Fruit fly (Drosophila melanogaster): ENCODE results near the gene MED15.
"Not testable (repeated sequence)": the region's sequence is repeated elsewhere in the genome, so short reads cannot be mapped to it uniquely, and the experiment has no call there.

The MED15 gene

dm6 chr2L:440638-441454 is 32.0 kb upstream of the MED15 start:
- TF ChIP-seq CG17801 (GFP tag; optimal IDR thresholded peaks at IDR 0.05; ENCODE audit: partially characterized antibody): no peak

- TF ChIP-seq CG17801 (GFP tag; optimal IDR thresholded peaks at IDR 0.05; ENCODE audit: partially characterized antibody): no peak
Measured at dm6 chr2L:441455-441730, 31.4 kb upstream of the MED15 start.

- TF ChIP-seq CG17801 (GFP tag; optimal IDR thresholded peaks at IDR 0.05; ENCODE audit: partially characterized antibody): no peak
Measured at dm6 chr2L:441927-442691, 30.7 kb upstream of the MED15 start.

dm6 chr2L:447124-447523 is 25.7 kb upstream of the MED15 start:
- TF ChIP-seq CG17801 (GFP tag; optimal IDR thresholded peaks at IDR 0.05; ENCODE audit: partially characterized antibody): no peak

- TF ChIP-seq CG17801 (GFP tag; optimal IDR thresholded peaks at IDR 0.05; ENCODE audit: partially characterized antibody): no peak
Measured at dm6 chr2L:451705-452472, 20.9 kb upstream of the MED15 start.

dm6 chr2L:452872-453271 is 19.9 kb upstream of the MED15 start, which contains the start of the genes crq and shv:
TSS of gene crq (minus strand) at chr2L:453024.
TSS of gene shv (plus strand) at chr2L:453108.
- TF ChIP-seq CG17801 (GFP tag; optimal IDR thresholded peaks at IDR 0.05; ENCODE audit: partially characterized antibody): peak; percentile 62

dm6 chr2L:455274-455673 is 17.5 kb upstream of the MED15 start, which contains the start of gene CG4133:
TSS of gene CG4133 (plus strand) at chr2L:455531.
- not testable (repeated sequence) for TF ChIP-seq CG17801 (GFP tag; optimal IDR thresholded peaks at IDR 0.05; ENCODE audit: partially characterized antibody)

dm6 chr2L:455738-456137 is 17.1 kb upstream of the MED15 start:
- TF ChIP-seq CG17801 (GFP tag; optimal IDR thresholded peaks at IDR 0.05; ENCODE audit: partially characterized antibody): no peak

dm6 chr2L:467683-468082 is 5.1 kb upstream of the MED15 start:
- TF ChIP-seq CG17801 (GFP tag; optimal IDR thresholded peaks at IDR 0.05; ENCODE audit: partially characterized antibody): no peak

- TF ChIP-seq CG17801 (GFP tag; optimal IDR thresholded peaks at IDR 0.05; ENCODE audit: partially characterized antibody): peak; percentile 33
Measured at dm6 chr2L:468745-469358, 4.0 kb upstream of the MED15 start.

- no peak for TF ChIP-seq CG17801 (GFP tag; optimal IDR thresholded peaks at IDR 0.05; ENCODE audit: partially characterized antibody)
Measured at dm6 chr2L:469912-470311, 2.9 kb upstream of the MED15 start.

- no peak for TF ChIP-seq CG17801 (GFP tag; optimal IDR thresholded peaks at IDR 0.05; ENCODE audit: partially characterized antibody)
Measured at dm6 chr2L:470336-470934, 2.4 kb upstream of the MED15 start.

dm6 chr2L:471021-471479 is 1.8 kb upstream of the MED15 start:
- peak; percentile 92 for TF ChIP-seq CG17801 (GFP tag; optimal IDR thresholded peaks at IDR 0.05; ENCODE audit: partially characterized antibody)

dm6 chr2L:472073-472590 is 681 bp upstream of the MED15 start, which contains the start of gene CG4297:
TSS of gene CG4297 (minus strand) at chr2L:472200.
- TF ChIP-seq CG17801 (GFP tag; optimal IDR thresholded peaks at IDR 0.05; ENCODE audit: partially characterized antibody): peak; percentile 91

All from ovary, adult (tissue).